Fruit fly (Drosophila melanogaster) whole organism, embryonic: ENCODE data around the gene CG43693.

Source experiments
- ATbp ChIP-seq: fragments of 200-800 bp; sonication (Bioruptor generic); optimal IDR thresholded peaks from 2 replicates; lab custom pipeline; 2017; ENCODE audit warnings: missing biosample characterization, mild to moderate bottlenecking, missing genetic modification characterization, missing genetic modification reagents
- Antp ChIP-seq: fragments of 200-800 bp; sonication (Bioruptor generic); optimal IDR thresholded peaks from 3 replicates; lab custom pipeline; 2016; ENCODE audit warnings: missing biosample characterization, missing genetic modification characterization
- Atf-2 ChIP-seq: fragments of 200-800 bp; sonication (Bioruptor generic); optimal IDR thresholded peaks from 2 replicates; lab custom pipeline; 2016; ENCODE audit warnings: missing biosample characterization, missing genetic modification characterization
- Atf6 ChIP-seq: fragments of 200-800 bp; sonication (Bioruptor generic); IDR thresholded peaks from 2 replicates; pipeline ENCODE4 v1.3.6; 2022; ENCODE audit warnings: missing biosample characterization, missing genetic modification characterization
- CG10321 ChIP-seq: fragments of 200-800 bp; sonication (Bioruptor generic); IDR thresholded peaks from 2 replicates; pipeline ENCODE4 v1.3.6; 2022; ENCODE audit warnings: missing biosample characterization, missing genetic modification characterization
- CG11695 ChIP-seq: fragments of 200-800 bp; sonication (Bioruptor generic); IDR thresholded peaks from 3 replicates; pipeline ENCODE4 v1.3.6; 2022; ENCODE audit warnings: missing biosample characterization, missing genetic modification characterization
- CG14014 ChIP-seq: fragments of 200-800 bp; sonication (Bioruptor generic); IDR thresholded peaks from 2 replicates; pipeline ENCODE4 v1.3.6; 2022; ENCODE audit warnings: missing biosample characterization, missing genetic modification characterization
- CG14050 ChIP-seq: fragments of 200-800 bp; sonication (Bioruptor generic); IDR thresholded peaks from 3 replicates; pipeline ENCODE4 v1.3.6; 2022; ENCODE audit warnings: missing biosample characterization, missing genetic modification characterization
- CG14441 ChIP-seq: fragments of 200-800 bp; sonication (Bioruptor generic); IDR thresholded peaks from 2 replicates; pipeline ENCODE4 v1.3.6; 2022; ENCODE audit warnings: missing biosample characterization, missing genetic modification characterization
- CG14667 ChIP-seq: fragments of 200-800 bp; sonication (Bioruptor generic); IDR thresholded peaks from 2 replicates; pipeline ENCODE4 v1.3.6; 2022; ENCODE audit warnings: missing biosample characterization, missing genetic modification characterization
- CG14710 ChIP-seq: fragments of 200-800 bp; sonication (Bioruptor generic); optimal IDR thresholded peaks from 3 replicates; lab custom pipeline; 2019; ENCODE audit warnings: missing biosample characterization, mild to moderate bottlenecking, missing genetic modification characterization, moderate library complexity
- CG1602 ChIP-seq: fragments of 200-800 bp; sonication (Bioruptor generic); optimal IDR thresholded peaks from 3 replicates; lab custom pipeline; 2016; ENCODE audit warnings: missing biosample characterization, missing genetic modification characterization
- CG1603 ChIP-seq: fragments of 200-800 bp; sonication (Bioruptor generic); optimal IDR thresholded peaks from 2 replicates; lab custom pipeline; 2019; ENCODE audit warnings: missing biosample characterization, mild to moderate bottlenecking, missing genetic modification characterization, moderate library complexity
- CG16863 ChIP-seq: fragments of 200-800 bp; sonication (Bioruptor generic); optimal IDR thresholded peaks from 3 replicates; lab custom pipeline; 2016; ENCODE audit warnings: missing biosample characterization, missing genetic modification characterization
- CG18011 ChIP-seq: fragments of 200-800 bp; sonication (Bioruptor generic); optimal IDR thresholded peaks from 2 replicates; lab custom pipeline; 2017; ENCODE audit warnings: missing biosample characterization, missing genetic modification characterization, mild to moderate bottlenecking, moderate library complexity, missing genotype
- CG18262 ChIP-seq: fragments of 200-800 bp; optimal IDR thresholded peaks from 3 replicates; lab custom pipeline; 2019; ENCODE audit warnings: missing biosample characterization, mild to moderate bottlenecking, missing genetic modification characterization, moderate library complexity
- CG1832 ChIP-seq: fragments of 200-800 bp; sonication (Bioruptor generic); optimal IDR thresholded peaks from 2 replicates; lab custom pipeline; 2017; ENCODE audit warnings: missing biosample characterization, mild to moderate bottlenecking, missing genetic modification characterization, inconsistent platforms
- CG2199 ChIP-seq: fragments of 200-800 bp; sonication (Bioruptor generic); IDR thresholded peaks from 3 replicates; pipeline ENCODE4 v1.3.6; 2022; ENCODE audit warnings: missing biosample characterization, missing genetic modification characterization
- CG7839 ChIP-seq: fragments of 200-800 bp; sonication (Bioruptor generic); optimal IDR thresholded peaks from 3 replicates; lab custom pipeline; 2018; ENCODE audit warnings: missing biosample characterization, mild to moderate bottlenecking, missing genetic modification characterization, moderate library complexity
- CG7963 ChIP-seq: fragments of 200-800 bp; sonication (Bioruptor generic); IDR thresholded peaks from 3 replicates; pipeline ENCODE4 v1.3.6; 2022; ENCODE audit warnings: missing biosample characterization, missing genetic modification characterization; ENCODE audit not compliant: partially characterized antibody
- CG8089 ChIP-seq: fragments of 200-800 bp; sonication (Bioruptor generic); optimal IDR thresholded peaks from 3 replicates; lab custom pipeline; 2016; ENCODE audit warnings: missing biosample characterization, missing genetic modification characterization
- CG9817 ChIP-seq: fragments of 200-800 bp; sonication (Bioruptor generic); optimal IDR thresholded peaks from 2 replicates; lab custom pipeline; 2018; ENCODE audit warnings: missing biosample characterization, mild to moderate bottlenecking, missing genetic modification characterization, moderate library complexity
- Dip2 ChIP-seq: fragments of 200-800 bp; sonication (Bioruptor generic); IDR thresholded peaks from 2 replicates; pipeline ENCODE4 v1.3.6; 2022; ENCODE audit warnings: missing biosample characterization, missing genetic modification characterization
- HLH4C ChIP-seq: fragments of 200-800 bp; sonication (Bioruptor generic); IDR thresholded peaks from 3 replicates; pipeline ENCODE4 v1.3.6; 2022; ENCODE audit warnings: missing biosample characterization, missing genetic modification characterization; ENCODE audit not compliant: partially characterized antibody
- MTF-1 ChIP-seq: fragments of 200-800 bp; sonication (Bioruptor generic); optimal IDR thresholded peaks from 2 replicates; lab custom pipeline; 2018; ENCODE audit warnings: missing biosample characterization, mild to moderate bottlenecking, missing genetic modification characterization, borderline replicate concordance
- Max ChIP-seq: fragments of 200-800 bp; sonication (Bioruptor generic); optimal IDR thresholded peaks from 2 replicates; lab custom pipeline; 2016; ENCODE audit warnings: missing biosample characterization, mild to moderate bottlenecking, missing genetic modification characterization
- Nf-YC ChIP-seq: fragments of 200-800 bp; optimal IDR thresholded peaks from 3 replicates; lab custom pipeline; 2019; ENCODE audit warnings: missing biosample characterization, mild to moderate bottlenecking, missing genetic modification characterization, moderate library complexity
- Sox102F ChIP-seq: fragments of 200-800 bp; sonication (Bioruptor generic); optimal IDR thresholded peaks from 2 replicates; lab custom pipeline; 2018; ENCODE audit warnings: missing biosample characterization, mild to moderate bottlenecking, missing genetic modification characterization, moderate library complexity
- Stat92E ChIP-seq, 3 experiments: fragments of >200 bp in 2 of 3; fragments of 200-800 bp in 1 of 3; sonication (Bioruptor generic) in 1 of 3; optimal IDR thresholded peaks; 2 replicates each; lab custom pipeline; 2017 to 2019; ENCODE audit warnings: missing biosample characterization in 3 of 3, missing genetic modification characterization in 3 of 3, mild to moderate bottlenecking in 1 of 3, moderate library complexity in 1 of 3
- ab ChIP-seq: fragments of 200-800 bp; sonication (Bioruptor generic); optimal IDR thresholded peaks from 2 replicates; lab custom pipeline; 2016; ENCODE audit warnings: missing biosample characterization, missing genetic modification characterization
- ac ChIP-seq: fragments of 200-800 bp; sonication (Bioruptor generic); optimal IDR thresholded peaks from 3 replicates; lab custom pipeline; 2017; ENCODE audit warnings: missing biosample characterization, mild to moderate bottlenecking, missing genetic modification characterization
- ato ChIP-seq: fragments of 200-800 bp; sonication (Bioruptor generic); IDR thresholded peaks from 2 replicates; pipeline ENCODE4 v1.3.6; 2022; ENCODE audit warnings: missing biosample characterization, missing genetic modification characterization; ENCODE audit not compliant: partially characterized antibody
- az2 ChIP-seq: fragments of 200-800 bp; sonication (Bioruptor generic); optimal IDR thresholded peaks from 3 replicates; lab custom pipeline; 2016; ENCODE audit warnings: missing biosample characterization, missing genetic modification characterization
- cad ChIP-seq: fragments of >200 bp; optimal IDR thresholded peaks from 2 replicates; lab custom pipeline; 2017; ENCODE audit warnings: missing biosample characterization, missing genetic modification characterization
- dati ChIP-seq: fragments of 200-800 bp; sonication (Bioruptor generic); IDR thresholded peaks from 2 replicates; pipeline ENCODE4 v1.3.6; 2022; ENCODE audit warnings: missing biosample characterization, missing genetic modification characterization
- grn ChIP-seq: fragments of 200-800 bp; sonication (Bioruptor generic); optimal IDR thresholded peaks from 3 replicates; lab custom pipeline; 2017; ENCODE audit warnings: missing biosample characterization, missing genetic modification characterization
- kni ChIP-seq: fragments of 200-800 bp; sonication (Bioruptor generic); optimal IDR thresholded peaks from 3 replicates; lab custom pipeline; 2017; ENCODE audit warnings: mild to moderate bottlenecking, missing biosample characterization, missing genetic modification reagents, missing genetic modification characterization
- nerfin-1 ChIP-seq: fragments of 200-800 bp; sonication (Bioruptor generic); optimal IDR thresholded peaks from 3 replicates; lab custom pipeline; 2019; ENCODE audit warnings: missing biosample characterization, mild to moderate bottlenecking, missing genetic modification characterization, moderate library complexity
- psq ChIP-seq: fragments of 200-800 bp; sonication (Bioruptor generic); optimal IDR thresholded peaks from 2 replicates; lab custom pipeline; 2017; ENCODE audit warnings: missing biosample characterization, missing genetic modification characterization
- salm ChIP-seq: fragments of 200-800 bp; sonication (Bioruptor generic); optimal IDR thresholded peaks from 2 replicates; lab custom pipeline; 2018; ENCODE audit warnings: missing biosample characterization, mild to moderate bottlenecking, missing genetic modification characterization
- sim ChIP-seq: fragments of 200-800 bp; sonication (Bioruptor generic); IDR thresholded peaks from 2 replicates; pipeline ENCODE4 v1.3.6; 2022; ENCODE audit warnings: missing biosample characterization, missing genetic modification characterization
- slou ChIP-seq: fragments of 200-800 bp; sonication (Bioruptor generic); optimal IDR thresholded peaks from 3 replicates; lab custom pipeline; 2016; ENCODE audit warnings: missing biosample characterization, missing genetic modification characterization
- tap ChIP-seq: fragments of 200-800 bp; optimal IDR thresholded peaks from 3 replicates; lab custom pipeline; 2019; ENCODE audit warnings: missing biosample characterization, mild to moderate bottlenecking, missing genetic modification characterization, moderate library complexity
- tup ChIP-seq: fragments of 200-800 bp; sonication (Bioruptor generic); optimal IDR thresholded peaks from 2 replicates; lab custom pipeline; 2016; ENCODE audit warnings: missing biosample characterization, mild to moderate bottlenecking, missing genetic modification characterization, moderate library complexity
- unc-4 ChIP-seq: fragments of 200-800 bp; sonication (Bioruptor generic); IDR thresholded peaks from 2 replicates; pipeline ENCODE4 v1.3.6; 2022; ENCODE audit warnings: missing biosample characterization, missing genetic modification characterization; ENCODE audit not compliant: partially characterized antibody
- unpg ChIP-seq: fragments of 200-800 bp; sonication (Bioruptor generic); optimal IDR thresholded peaks from 3 replicates; lab custom pipeline; 2018; ENCODE audit warnings: missing biosample characterization, mild to moderate bottlenecking, missing genetic modification characterization, moderate library complexity
- vnd ChIP-seq: fragments of 200-800 bp; sonication (Bioruptor generic); IDR thresholded peaks from 3 replicates; pipeline ENCODE4 v1.3.6; 2022; ENCODE audit warnings: missing biosample characterization, missing genetic modification characterization; ENCODE audit not compliant: partially characterized antibody
- zen ChIP-seq: fragments of 200-800 bp; sonication (Bioruptor generic); optimal IDR thresholded peaks from 3 replicates; lab custom pipeline; 2018; ENCODE audit warnings: missing biosample characterization, mild to moderate bottlenecking, missing genetic modification characterization, moderate library complexity

The CG43693 gene

dm6 chr3L:11089805-11090440 lies 38.8 kb upstream of the CG43693 start (continued):
- TF ChIP-seq CG8089 (GFP tag; lab: Kevin White, UChicago), result peak; percentile 69
- peak; percentile 93 for TF ChIP-seq Max (GFP tag; lab: Kevin White, UChicago)
- TF ChIP-seq unc-4 (GFP tag; lab: Robert Waterston, UW), result no peak
- peak; percentile 77 for TF ChIP-seq CG18011 (GFP tag; lab: Kevin White, UChicago)
- TF ChIP-seq CG9817 (tag; lab: Kevin White, UChicago), result peak; percentile 45
- peak; percentile 88 for TF ChIP-seq Atf-2
- TF ChIP-seq nerfin-1, result peak; percentile 59
- TF ChIP-seq cad (GFP tag; lab: Kevin White, UChicago), result no peak
- no peak; the same call in 1 of the 2 replicates for TF ChIP-seq Dip2 (GFP tag; lab: Robert Waterston, UW)
- peak; percentile 61; the same call in 2 of the 3 replicates for TF ChIP-seq CG2199
- TF ChIP-seq CG1602 (GFP tag; lab: Kevin White, UChicago), result peak; percentile 87
- peak; percentile 87 for TF ChIP-seq CG16863 (GFP tag; lab: Kevin White, UChicago)
- TF ChIP-seq zen (tag; lab: Kevin White, UChicago), result peak; percentile 47
- TF ChIP-seq Sox102F (GFP tag; lab: Kevin White, UChicago), result peak; percentile 93
- peak; percentile 71 for TF ChIP-seq CG1603 (tag; lab: Kevin White, UChicago)
- TF ChIP-seq CG14441 (GFP tag; lab: Robert Waterston, UW), result peak; percentile 73; the same call in 1 of the 2 replicates
- peak; percentile 93 for TF ChIP-seq kni (GFP tag; lab: Kevin White, UChicago)
- peak; percentile 78 for TF ChIP-seq salm
- peak; percentile 51 for TF ChIP-seq ab (GFP tag; lab: Kevin White, UChicago)
- peak; percentile 51; the same call in 1 of the 2 replicates for TF ChIP-seq dati
- peak; percentile 43; the same call in 1 of the 3 replicates for TF ChIP-seq HLH4C (GFP tag; lab: Robert Waterston, UW)
- peak; percentile 77 for TF ChIP-seq CG14014 (GFP tag; lab: Robert Waterston, UW)
- peak; percentile 98 for TF ChIP-seq CG18262 (tag; lab: Kevin White, UChicago)
- TF ChIP-seq Atf6 (GFP tag; lab: Robert Waterston, UW), result peak; percentile 83; the same call in 1 of the 2 replicates
- peak; percentile 54; the same call in 1 of the 2 replicates for TF ChIP-seq CG10321 (GFP tag; lab: Robert Waterston, UW)
- peak; percentile 40 for TF ChIP-seq slou (GFP tag; lab: Kevin White, UChicago)
- peak; percentile 74 for TF ChIP-seq grn (GFP tag; lab: Kevin White, UChicago)
- TF ChIP-seq CG1832, result no peak
- TF ChIP-seq psq (GFP tag; lab: Kevin White, UChicago), result peak; percentile 75
- peak; percentile 86 for TF ChIP-seq CG11695 (GFP tag; lab: Robert Waterston, UW)
- peak; percentile 87 for TF ChIP-seq tap (tag; lab: Kevin White, UChicago)
- TF ChIP-seq CG7963 (GFP tag; lab: Robert Waterston, UW), result no peak
- TF ChIP-seq ato (GFP tag; lab: Robert Waterston, UW), result no peak
- TF ChIP-seq vnd (GFP tag; lab: Robert Waterston, UW), result peak; percentile 50; the same call in 1 of the 3 replicates
- peak; percentile 86 for TF ChIP-seq ATbp (GFP tag; lab: Kevin White, UChicago)
- peak; percentile 58 for TF ChIP-seq Antp (GFP tag; lab: Kevin White, UChicago)
- peak; percentile 67; the same call in 1 of the 2 replicates for TF ChIP-seq CG14667
- peak; percentile 86 for TF ChIP-seq unpg (GFP tag; lab: Kevin White, UChicago)
- TF ChIP-seq Stat92E (GFP tag; optimal IDR thresholded peaks at IDR 0.05; lab: Kevin White, UChicago), result peak in 1 of 3 experiments; percentile 87
- peak; percentile 84 for TF ChIP-seq Nf-YC (tag; lab: Kevin White, UChicago)
- peak; percentile 97 for TF ChIP-seq CG7839 (tag; lab: Kevin White, UChicago)
- peak; percentile 95 for TF ChIP-seq az2
- TF ChIP-seq CG14710 (tag; lab: Kevin White, UChicago), result peak; percentile 91
- TF ChIP-seq CG14050, result peak; percentile 35; the same call in 2 of the 3 replicates
- peak; percentile 76 for TF ChIP-seq MTF-1 (GFP tag; lab: Kevin White, UChicago)
- TF ChIP-seq ac, result peak; percentile 75
- peak; percentile 76 for TF ChIP-seq tup (GFP tag; lab: Kevin White, UChicago)
- peak; percentile 71 for TF ChIP-seq sim (GFP tag; lab: Robert Waterston, UW)
